Worm (Caenorhabditis elegans): ENCODE data around the gene fbxa-158.

fbxa-158 gene

ce11 chrII:1576030-1576429 lies 45.0 kb downstream of the fbxa-158 start, which contains the start of gene K05F6.10:
K05F6.10 (minus strand) TSS chrII:1576130.
- no peak for TF ChIP-seq W03F9.2 (tag; optimal IDR thresholded peaks at IDR 0.05)
- TF ChIP-seq dao-5 (tag; optimal IDR thresholded peaks at IDR 0.05): no peak
- TF ChIP-seq him-1 (tag; optimal IDR thresholded peaks at IDR 0.05): no peak

ce11 chrII:1571032-1571431 lies 50.0 kb downstream of the fbxa-158 start, which contains the start of gene fbxb-46:
fbxb-46 (minus strand) TSS chrII:1571132.
- no peak for TF ChIP-seq dao-5 (tag; optimal IDR thresholded peaks at IDR 0.05)
- TF ChIP-seq W03F9.2 (tag; optimal IDR thresholded peaks at IDR 0.05): no peak
- TF ChIP-seq him-1 (tag; optimal IDR thresholded peaks at IDR 0.05): no peak
